Worm (Caenorhabditis elegans) whole organism, late embryonic: ENCODE data around the gene kcnl-1.

Experiments
- F13H6.1 ChIP-seq: sonication (generic microtip); optimal IDR thresholded peaks from 2 replicates; lab custom pipeline; 2016; ENCODE audit warnings: missing genetic modification characterization, missing compliant biosample characterization
- ahr-1 ChIP-seq: sonication (generic microtip); optimal IDR thresholded peaks from 2 replicates; lab custom pipeline; 2016; ENCODE audit warnings: missing genetic modification characterization, missing compliant biosample characterization
- ama-1 ChIP-seq: fragments of 150-350 bp; optimal IDR thresholded peaks from 2 replicates; lab custom pipeline; 2014
- ceh-24 ChIP-seq: sonication (generic microtip); optimal IDR thresholded peaks from 2 replicates; lab custom pipeline; 2016; ENCODE audit warnings: mild to moderate bottlenecking, missing genetic modification characterization, missing compliant biosample characterization
- ceh-45 ChIP-seq: fragments of 200-800 bp; sonication (Bioruptor generic); IDR thresholded peaks from 2 replicates; pipeline ENCODE4 v1.3.6; 2022; ENCODE audit warnings: missing genetic modification reagents, missing genetic modification characterization, missing compliant biosample characterization
- ceh-6 ChIP-seq: fragments of 200-800 bp; sonication (Bioruptor generic); optimal IDR thresholded peaks from 2 replicates; lab custom pipeline; 2018; ENCODE audit warnings: mild to moderate bottlenecking, missing genetic modification characterization, missing compliant biosample characterization
- nhr-11 ChIP-seq: fragments of 150-350 bp; optimal IDR thresholded peaks from 2 replicates; lab custom pipeline; 2014; ENCODE audit warnings: missing biosample characterization, missing genetic modification characterization
- ref-2 ChIP-seq: sonication (generic microtip); optimal IDR thresholded peaks from 2 replicates; lab custom pipeline; 2016; ENCODE audit warnings: missing genetic modification characterization, missing compliant biosample characterization

- TF ChIP-seq ref-2 (tag; lab: Kevin White, UChicago), result no peak
- TF ChIP-seq ceh-24 (tag; lab: Kevin White, UChicago), result no peak
- TF ChIP-seq ama-1, result no peak
- TF ChIP-seq nhr-11 (tag; lab: Kevin White, UChicago), result no peak
- TF ChIP-seq ahr-1, result no peak
- TF ChIP-seq ceh-6 (GFP tag; lab: Kevin White, UChicago), result no peak
- TF ChIP-seq ceh-45 (GFP tag; lab: Robert Waterston, UW), result no peak
- no peak for TF ChIP-seq F13H6.1 (tag; lab: Kevin White, UChicago)
Measured at ce11 chrV:19533480-19533879, 31.7 kb upstream of the kcnl-1 start.
